Fruit fly (Drosophila melanogaster): Measurements from ENCODE around the gene CG15357.

The CG15357 gene

dm6 chr2L:1916461-1916860 lies 29.0 kb downstream of the CG15357 start (continued):
- TF ChIP-seq BEAF-32 (GFP tag; optimal IDR thresholded peaks at IDR 0.05) (no peak), Taf1 (GFP tag; IDR thresholded peaks at IDR 0.05) (no peak), Ptx1 (GFP tag; IDR thresholded peaks at IDR 0.05) (peak; percentile 55), tap (tag; optimal IDR thresholded peaks at IDR 0.05) (peak; percentile 33), oc (tag; optimal IDR thresholded peaks at IDR 0.05) (peak; percentile 43), CG33213 (GFP tag; optimal IDR thresholded peaks at IDR 0.05) (no peak), CG10565 (GFP tag; optimal IDR thresholded peaks at IDR 0.05) (no peak), Blimp-1 (GFP tag; optimal IDR thresholded peaks at IDR 0.05) (peak; percentile 57), D19B (GFP tag; optimal IDR thresholded peaks at IDR 0.05) (no peak), CG6272 (GFP tag; IDR thresholded peaks at IDR 0.05) (peak; percentile 41; the same call in 1 of the 2 replicates), CG16779 (GFP tag; IDR thresholded peaks at IDR 0.05) (no peak), HLH54F (GFP tag; optimal IDR thresholded peaks at IDR 0.05) (no peak), CG16863 (GFP tag; optimal IDR thresholded peaks at IDR 0.05) (no peak), z (GFP tag; IDR thresholded peaks at IDR 0.05) (no peak), CG4424 (GFP tag; optimal IDR thresholded peaks at IDR 0.05) (peak; percentile 32), HLH4C (GFP tag; IDR thresholded peaks at IDR 0.05; ENCODE audit: partially characterized antibody) (no peak), sd (tag; optimal IDR thresholded peaks at IDR 0.05) (no peak), amos (GFP tag; IDR thresholded peaks at IDR 0.05; ENCODE audit: partially characterized antibody) (no peak), CG18262 (tag; optimal IDR thresholded peaks at IDR 0.05) (peak; percentile 56), zfh1 (GFP tag; IDR thresholded peaks at IDR 0.05) (peak; percentile 71), CG18011 (GFP tag; optimal IDR thresholded peaks at IDR 0.05) (no peak), NK7.1 (GFP tag; optimal IDR thresholded peaks at IDR 0.05) (no peak), Poxn (GFP tag; IDR thresholded peaks at IDR 0.05) (no peak), trh (GFP tag; optimal IDR thresholded peaks at IDR 0.05) (no peak), pho (GFP tag; optimal IDR thresholded peaks at IDR 0.05) (no peak), CG6854 (GFP tag; optimal IDR thresholded peaks at IDR 0.05) (no peak), sqz (GFP tag; optimal IDR thresholded peaks at IDR 0.05) (peak; percentile 65), gsb (GFP tag; IDR thresholded peaks at IDR 0.05) (no peak), psq (GFP tag; optimal IDR thresholded peaks at IDR 0.05) (no peak), CG10147 (GFP tag; optimal IDR thresholded peaks at IDR 0.05) (no peak), CG7928 (GFP tag; optimal IDR thresholded peaks at IDR 0.05) (no peak), ase (GFP tag; IDR thresholded peaks at IDR 0.05) (peak; percentile 66), CG6791 (GFP tag; IDR thresholded peaks at IDR 0.05; ENCODE audit: partially characterized antibody) (no peak), exex (tag; optimal IDR thresholded peaks at IDR 0.05) (no peak), CG5245 (GFP tag; optimal IDR thresholded peaks at IDR 0.05) (no peak), HHEX (GFP tag; optimal IDR thresholded peaks at IDR 0.05) (no peak), CG7839 (tag; optimal IDR thresholded peaks at IDR 0.05) (peak; percentile 6), CG1024 (GFP tag; IDR thresholded peaks at IDR 0.05) (peak; percentile 54; the same call in 1 of the 2 replicates), CG31365 (tag; optimal IDR thresholded peaks at IDR 0.05) (no peak), Oaz (GFP tag; IDR thresholded peaks at IDR 0.05) (no peak), lilli (GFP tag; optimal IDR thresholded peaks at IDR 0.05) (peak; percentile 12), C15 (GFP tag; IDR thresholded peaks at IDR 0.05) (no peak), CG11695 (GFP tag; IDR thresholded peaks at IDR 0.05) (no peak), CG1602 (GFP tag; optimal IDR thresholded peaks at IDR 0.05) (peak; percentile 5), CG1792 (GFP tag; optimal IDR thresholded peaks at IDR 0.05) (no peak), D (optimal IDR thresholded peaks at IDR 0.05) (no peak), D (GFP tag; optimal IDR thresholded peaks at IDR 0.05) (peak; percentile 12), cas (GFP tag; IDR thresholded peaks at IDR 0.05) (no peak), CG18476 (GFP tag; optimal IDR thresholded peaks at IDR 0.05) (no peak), cad (GFP tag; optimal IDR thresholded peaks at IDR 0.05) (no peak), CG4404 (GFP tag; IDR thresholded peaks at IDR 0.05) (no peak), Myb (GFP tag; optimal IDR thresholded peaks at IDR 0.05) (no peak), unpg (GFP tag; optimal IDR thresholded peaks at IDR 0.05) (peak; percentile 47)
